Worm (Caenorhabditis elegans): ENCODE results near the gene F41E7.6.

Gene F41E7.6

DNA sequence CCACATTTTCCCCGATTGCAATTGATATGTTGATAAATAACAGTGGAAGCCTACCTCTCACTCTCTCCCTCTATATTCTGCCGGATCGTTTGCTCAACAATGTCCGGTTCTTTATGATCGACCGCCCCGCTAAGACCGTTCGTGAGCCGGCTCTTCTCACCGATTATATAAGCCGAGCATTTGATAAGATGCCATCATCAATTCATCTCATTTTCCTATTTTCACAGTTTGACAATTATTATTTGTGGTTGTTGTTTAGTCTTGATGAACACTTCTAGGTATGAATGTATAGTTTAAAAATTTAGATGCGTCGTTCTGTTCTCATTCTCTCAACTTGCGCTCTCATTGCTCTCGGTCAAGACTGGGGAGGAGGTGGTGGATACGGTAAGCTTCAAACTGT is 25.9 kb upstream of the F41E7.6 start, which contains the start of gene idpa-3:
Gene idpa-3, plus strand, starts transcription at position 301 of the 400 bp plus-strand sequence.
- TF ChIP-seq tab-1 (GFP tag; IDR thresholded peaks at IDR 0.05) (no peak), med-1 (GFP tag; optimal IDR thresholded peaks at IDR 0.05; ENCODE audit: insufficient read depth) (no peak), klf-2 (GFP tag; conservative IDR thresholded peaks at IDR 0.05) (no peak)

DNA sequence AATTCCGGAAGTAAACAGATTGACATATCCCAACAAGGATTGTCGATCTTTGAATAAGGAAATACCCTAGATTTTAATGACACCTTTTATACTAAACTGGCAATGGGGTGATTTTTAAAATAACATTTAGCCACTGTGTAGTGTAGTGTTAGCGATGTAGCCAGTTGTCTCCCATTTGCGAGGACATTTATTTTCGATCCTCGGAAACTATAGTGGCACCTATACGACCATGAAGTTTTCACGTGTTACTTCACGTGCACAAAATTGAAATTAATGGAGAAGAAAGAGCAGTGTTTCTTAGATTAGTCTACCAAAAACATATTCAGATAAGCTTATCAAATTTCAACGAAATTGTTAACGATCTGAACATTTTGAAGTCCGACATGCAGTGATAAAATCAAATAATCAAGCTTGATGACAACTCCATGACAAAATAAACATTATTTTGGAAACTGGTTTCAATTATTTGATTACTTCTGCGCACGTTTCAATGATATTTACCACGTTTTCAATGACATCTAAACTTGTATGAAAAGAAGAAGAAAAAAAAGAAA is 23.1 kb upstream of the F41E7.6 start, which contains the start of gene R07E3.4:
Gene R07E3.4, minus strand, starts transcription at position 51 of the 554 bp plus-strand sequence.
- TF ChIP-seq ztf-29 (GFP tag; IDR thresholded peaks at IDR 0.05) (no peak), flt-1 (GFP tag; IDR thresholded peaks at IDR 0.05) (no peak), tab-1 (GFP tag; IDR thresholded peaks at IDR 0.05) (no peak), cog-1 (tag; optimal IDR thresholded peaks at IDR 0.05) (no peak), T22C8.4 (GFP tag; IDR thresholded peaks at IDR 0.05) (no peak), med-1 (GFP tag; optimal IDR thresholded peaks at IDR 0.05; ENCODE audit: insufficient read depth) (no peak), ztf-23 (GFP tag; IDR thresholded peaks at IDR 0.05) (no peak), klf-2 (GFP tag; conservative IDR thresholded peaks at IDR 0.05) (no peak)

DNA sequence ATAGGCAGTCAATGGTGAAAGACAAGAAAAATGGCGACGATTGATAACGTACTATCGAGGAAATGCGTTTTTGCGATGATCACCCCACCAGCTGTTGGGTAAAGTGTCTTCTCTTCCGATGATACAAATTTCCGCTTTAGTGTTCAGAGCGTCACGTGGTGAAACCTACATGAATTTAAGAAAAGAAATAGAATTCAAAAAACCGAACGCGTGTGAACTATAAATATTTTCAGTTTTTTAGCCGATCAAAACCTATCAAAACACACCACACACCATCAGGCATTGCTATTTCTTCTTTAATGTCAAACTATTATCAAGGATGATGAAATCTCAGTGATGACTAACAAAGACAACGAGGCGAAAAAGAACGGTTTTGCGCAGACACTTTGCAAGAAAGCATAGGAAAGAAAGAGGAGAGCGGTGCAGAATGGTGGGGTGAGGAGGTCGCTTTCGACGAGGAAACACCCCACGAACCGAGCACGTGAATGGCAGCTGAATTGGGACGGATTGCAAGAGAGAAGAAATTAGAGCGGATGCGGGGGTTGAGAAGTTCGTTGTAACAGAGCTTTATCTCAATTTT is 21.9 kb upstream of the F41E7.6 start:
- TF ChIP-seq cog-1 (tag; optimal IDR thresholded peaks at IDR 0.05) = peak; percentile 20
- TF ChIP-seq flt-1 (GFP tag; IDR thresholded peaks at IDR 0.05) = no peak
- TF ChIP-seq klf-2 (GFP tag; conservative IDR thresholded peaks at IDR 0.05) = no peak

DNA sequence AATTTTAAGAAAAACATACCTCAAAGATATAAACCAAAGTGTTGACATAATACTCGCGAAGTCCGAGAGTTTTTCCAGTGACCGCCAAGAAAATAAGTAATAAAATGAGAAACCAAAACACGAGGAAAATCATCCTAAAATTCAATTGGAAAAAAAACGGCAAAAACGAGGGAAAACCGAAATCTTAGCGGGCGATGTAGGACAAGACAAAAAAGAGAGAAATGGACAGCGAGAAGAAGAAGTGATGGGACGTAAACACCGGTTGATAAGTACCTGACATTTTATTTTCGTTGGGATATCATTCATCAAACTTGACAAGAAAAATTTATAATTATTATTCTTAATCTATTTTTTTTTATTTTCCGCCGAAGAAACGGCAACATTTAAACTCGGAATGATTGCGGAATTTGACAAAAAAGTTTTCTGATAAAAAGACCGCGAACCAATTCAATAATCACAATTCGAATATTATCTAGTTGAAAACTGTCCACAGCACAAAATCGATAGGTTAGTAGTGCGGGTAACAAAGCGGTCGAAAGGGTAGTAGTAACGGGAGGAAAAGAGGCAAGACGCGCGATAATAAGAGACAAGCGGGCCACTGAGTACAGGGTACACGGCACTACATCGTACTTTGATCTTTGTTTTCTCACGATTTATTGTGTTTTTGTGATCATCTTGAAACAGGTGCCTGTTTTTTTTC is 17.2 kb upstream of the F41E7.6 start, which contains the start of gene acl-5:
Gene acl-5, minus strand, starts transcription at position 134 of the 700 bp plus-strand sequence.
- TF ChIP-seq ztf-29 (GFP tag; IDR thresholded peaks at IDR 0.05) = no peak
- TF ChIP-seq tab-1 (GFP tag; IDR thresholded peaks at IDR 0.05) = no peak
- no peak for TF ChIP-seq med-1 (GFP tag; optimal IDR thresholded peaks at IDR 0.05; ENCODE audit: insufficient read depth)

DNA sequence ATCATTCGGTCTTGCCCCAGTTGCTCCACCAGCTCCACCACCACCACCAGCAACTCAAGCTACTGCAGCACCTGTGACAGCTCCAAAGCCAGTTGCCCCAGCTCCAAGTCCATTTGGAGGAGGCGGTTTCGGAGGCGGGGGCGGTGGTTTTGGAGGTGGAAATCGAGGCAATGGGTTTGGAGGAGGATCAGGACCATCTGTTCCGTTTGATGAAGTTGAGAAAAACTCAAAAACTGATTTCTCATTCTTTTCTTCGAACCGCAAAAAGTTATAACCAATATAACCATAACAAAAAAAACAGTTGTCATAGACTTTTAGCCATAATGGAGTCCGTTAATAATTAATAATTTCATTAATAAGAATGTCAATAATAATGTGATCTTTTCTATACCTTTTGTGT is 11.1 kb upstream of the F41E7.6 start:
- no peak for TF ChIP-seq cog-1 (tag; optimal IDR thresholded peaks at IDR 0.05)
- no peak for TF ChIP-seq flt-1 (GFP tag; IDR thresholded peaks at IDR 0.05)
- TF ChIP-seq ztf-23 (GFP tag; IDR thresholded peaks at IDR 0.05) = no peak
- TF ChIP-seq klf-2 (GFP tag; conservative IDR thresholded peaks at IDR 0.05) = no peak
- TF ChIP-seq ztf-29 (GFP tag; IDR thresholded peaks at IDR 0.05) = no peak
- no peak for TF ChIP-seq tab-1 (GFP tag; IDR thresholded peaks at IDR 0.05)
- TF ChIP-seq T22C8.4 (GFP tag; IDR thresholded peaks at IDR 0.05) = no peak
- no peak for TF ChIP-seq ref-1 (GFP tag; conservative IDR thresholded peaks at IDR 0.05)
- TF ChIP-seq med-1 (GFP tag; optimal IDR thresholded peaks at IDR 0.05; ENCODE audit: insufficient read depth) = no peak

DNA sequence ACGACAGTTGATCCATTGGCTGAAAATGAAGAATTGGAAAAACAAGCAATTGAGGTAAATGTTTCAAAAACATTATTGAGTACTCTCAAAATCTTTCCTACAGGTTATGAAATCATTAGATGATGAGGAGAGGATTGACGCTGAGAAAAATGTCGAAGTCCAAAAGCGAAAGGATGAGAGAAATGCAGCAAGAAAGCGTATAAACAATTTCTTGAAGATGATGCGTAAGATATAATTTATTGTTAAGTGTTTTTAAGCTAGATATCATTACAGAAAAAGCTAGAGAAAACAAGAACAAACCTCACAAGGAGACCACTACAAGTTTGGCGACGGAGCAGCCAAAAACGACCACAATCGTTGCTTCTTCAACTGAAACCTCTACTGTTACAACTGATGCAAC is 9.4 kb upstream of the F41E7.6 start:
- TF ChIP-seq cog-1 (tag; optimal IDR thresholded peaks at IDR 0.05) = no peak
- no peak for TF ChIP-seq ref-1 (GFP tag; conservative IDR thresholded peaks at IDR 0.05)
- no peak for TF ChIP-seq T22C8.4 (GFP tag; IDR thresholded peaks at IDR 0.05)
- no peak for TF ChIP-seq klf-2 (GFP tag; conservative IDR thresholded peaks at IDR 0.05)
- no peak for TF ChIP-seq ztf-29 (GFP tag; IDR thresholded peaks at IDR 0.05)
- TF ChIP-seq med-1 (GFP tag; optimal IDR thresholded peaks at IDR 0.05; ENCODE audit: insufficient read depth) = no peak
- no peak for TF ChIP-seq tab-1 (GFP tag; IDR thresholded peaks at IDR 0.05)
- TF ChIP-seq flt-1 (GFP tag; IDR thresholded peaks at IDR 0.05) = no peak
- no peak for TF ChIP-seq ztf-23 (GFP tag; IDR thresholded peaks at IDR 0.05)

DNA sequence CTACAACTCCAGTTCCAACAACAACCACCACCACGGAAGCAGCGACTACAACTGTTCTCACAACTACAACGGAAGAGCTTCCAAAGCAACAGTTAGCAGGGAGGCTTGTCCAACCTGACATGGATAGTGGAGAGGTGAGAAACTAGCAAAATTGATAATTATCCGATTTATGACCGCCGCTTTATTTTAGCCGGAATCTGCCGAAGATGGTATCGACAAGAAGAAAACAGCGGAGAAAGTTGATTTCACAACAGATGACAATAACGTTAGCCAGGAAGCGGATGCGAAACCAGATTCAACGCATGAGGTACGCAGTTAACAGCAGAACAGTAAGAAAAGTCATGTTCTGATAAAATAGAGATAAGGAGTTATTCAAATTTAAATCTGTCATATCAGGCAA is 8.2 kb upstream of the F41E7.6 start:
- TF ChIP-seq ztf-29 (GFP tag; IDR thresholded peaks at IDR 0.05) (no peak), tab-1 (GFP tag; IDR thresholded peaks at IDR 0.05) (no peak), cog-1 (tag; optimal IDR thresholded peaks at IDR 0.05) (no peak)

DNA sequence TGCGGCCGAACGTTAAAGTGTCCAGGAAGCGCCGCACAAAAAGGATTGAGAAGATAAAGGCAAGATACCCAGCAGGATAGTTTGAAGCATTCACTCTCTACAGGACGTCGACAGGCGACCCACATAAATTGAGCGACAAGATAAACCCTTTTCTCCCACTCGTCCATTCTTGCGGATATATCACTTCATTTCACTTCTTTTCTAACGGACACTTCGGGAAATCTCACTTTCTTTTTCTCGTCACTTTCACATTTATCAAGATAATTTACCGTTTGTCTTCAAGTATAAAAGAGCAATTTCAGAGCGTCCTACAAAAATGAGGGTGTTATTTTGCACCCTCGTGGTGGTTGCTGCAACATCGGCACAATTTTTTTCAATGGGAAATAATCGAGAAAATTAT is 7.3 kb upstream of the F41E7.6 start, which contains the start of gene R07E3.6:
Gene R07E3.6, plus strand, starts transcription at position 158 of the 400 bp plus-strand sequence.
- TF ChIP-seq cog-1 (tag; optimal IDR thresholded peaks at IDR 0.05) (no peak), T22C8.4 (GFP tag; IDR thresholded peaks at IDR 0.05) (no peak), flt-1 (GFP tag; IDR thresholded peaks at IDR 0.05) (no peak), ztf-23 (GFP tag; IDR thresholded peaks at IDR 0.05) (no peak)

DNA sequence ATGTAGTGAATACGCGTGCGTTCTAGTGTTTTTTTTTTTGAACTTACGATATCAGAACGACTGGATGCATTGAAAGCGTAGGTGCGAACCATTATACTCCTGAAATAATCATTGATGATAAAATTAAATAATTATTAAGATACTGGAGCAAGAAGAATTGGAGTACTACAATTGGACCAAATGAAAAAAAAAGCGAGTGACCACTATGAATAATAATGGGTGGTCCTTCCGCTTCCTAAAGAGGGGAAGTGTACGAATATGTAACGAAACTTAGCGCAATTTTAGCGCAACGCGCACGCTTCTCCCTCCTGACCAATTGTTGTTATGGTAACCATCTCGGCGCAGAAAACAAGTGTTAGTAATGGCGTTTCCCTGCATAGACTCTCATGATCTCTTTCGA is 5.6 kb upstream of the F41E7.6 start, which contains the start of gene F41E7.9:
Gene F41E7.9, minus strand, starts transcription at position 101 of the 400 bp plus-strand sequence.
- no peak for TF ChIP-seq flt-1 (GFP tag; IDR thresholded peaks at IDR 0.05)
- no peak for TF ChIP-seq med-1 (GFP tag; optimal IDR thresholded peaks at IDR 0.05; ENCODE audit: insufficient read depth)
- no peak for TF ChIP-seq cog-1 (tag; optimal IDR thresholded peaks at IDR 0.05)
- no peak for TF ChIP-seq ztf-29 (GFP tag; IDR thresholded peaks at IDR 0.05)
- no peak for TF ChIP-seq klf-2 (GFP tag; conservative IDR thresholded peaks at IDR 0.05)
- TF ChIP-seq T22C8.4 (GFP tag; IDR thresholded peaks at IDR 0.05) = no peak
- no peak for TF ChIP-seq ref-1 (GFP tag; conservative IDR thresholded peaks at IDR 0.05)
- TF ChIP-seq tab-1 (GFP tag; IDR thresholded peaks at IDR 0.05) = no peak
- no peak for TF ChIP-seq ztf-23 (GFP tag; IDR thresholded peaks at IDR 0.05)

DNA sequence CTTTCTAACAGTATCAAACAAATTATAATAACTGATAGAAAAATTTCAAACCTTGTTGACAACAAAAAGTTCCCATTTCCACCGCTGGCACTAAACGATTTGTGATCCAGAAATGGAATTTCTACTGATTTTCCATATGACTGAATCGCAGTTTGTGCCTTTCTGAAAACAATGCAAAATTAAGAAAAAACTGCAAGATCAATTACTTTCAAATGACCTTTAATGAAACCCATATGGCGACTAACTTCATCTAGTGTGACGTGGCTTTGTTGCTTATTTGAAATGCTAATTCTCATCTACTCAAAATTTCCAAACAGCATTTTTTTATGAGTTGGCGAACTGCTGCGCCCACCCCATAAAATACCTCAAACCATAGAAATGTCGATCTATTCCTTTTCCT is 2.8 kb downstream of the F41E7.6 start, which contains the start of gene F41E7.7:
Gene F41E7.7, plus strand, starts transcription at position 301 of the 400 bp plus-strand sequence.
- TF ChIP-seq ztf-23 (GFP tag; IDR thresholded peaks at IDR 0.05) = no peak
- no peak for TF ChIP-seq tab-1 (GFP tag; IDR thresholded peaks at IDR 0.05)
- TF ChIP-seq ref-1 (GFP tag; conservative IDR thresholded peaks at IDR 0.05) = no peak
- no peak for TF ChIP-seq cog-1 (tag; optimal IDR thresholded peaks at IDR 0.05)
- no peak for TF ChIP-seq ztf-29 (GFP tag; IDR thresholded peaks at IDR 0.05)
- TF ChIP-seq T22C8.4 (GFP tag; IDR thresholded peaks at IDR 0.05) = no peak
- no peak for TF ChIP-seq klf-2 (GFP tag; conservative IDR thresholded peaks at IDR 0.05)
- no peak for TF ChIP-seq flt-1 (GFP tag; IDR thresholded peaks at IDR 0.05)
- no peak for TF ChIP-seq med-1 (GFP tag; optimal IDR thresholded peaks at IDR 0.05; ENCODE audit: insufficient read depth)

All from whole organism, midembryonic.